Fruit fly (Drosophila melanogaster) whole organism, prepupa: ENCODE results near the gene CG6678.

Experiments
- Blimp-1 ChIP-seq: fragments of 200-800 bp; sonication (Bioruptor generic); optimal IDR thresholded peaks from 3 replicates; lab custom pipeline; 2017; ENCODE audit warnings: missing biosample characterization, missing genetic modification characterization, mild to moderate bottlenecking, moderate library complexity, missing genetic modification reagents
- CG10669 ChIP-seq: fragments of 200-800 bp; sonication (Bioruptor generic); optimal IDR thresholded peaks from 3 replicates; lab custom pipeline; 2018; ENCODE audit warnings: missing biosample characterization, mild to moderate bottlenecking, missing genetic modification characterization, moderate library complexity
- CG11294 ChIP-seq: fragments of 200-800 bp; sonication (Bioruptor generic); IDR thresholded peaks from 2 replicates; pipeline ENCODE4 v1.3.6; 2022; ENCODE audit warnings: missing biosample characterization, missing genetic modification characterization
- CG15336 ChIP-seq: fragments of 200-800 bp; sonication (Bioruptor generic); IDR thresholded peaks from 2 replicates; pipeline ENCODE4 v1.3.6; 2022; ENCODE audit warnings: missing biosample characterization, missing genetic modification characterization
- CG16779 ChIP-seq: fragments of 200-800 bp; sonication (Bioruptor generic); optimal IDR thresholded peaks from 3 replicates; lab custom pipeline; 2017; ENCODE audit warnings: missing biosample characterization, mild to moderate bottlenecking, missing genetic modification characterization
- CG3032 ChIP-seq: fragments of 200-800 bp; optimal IDR thresholded peaks from 2 replicates; lab custom pipeline; 2019; ENCODE audit warnings: missing biosample characterization, mild to moderate bottlenecking, missing genetic modification characterization, moderate library complexity
- CG31627 ChIP-seq: fragments of 200-800 bp; sonication (Bioruptor generic); optimal IDR thresholded peaks from 3 replicates; lab custom pipeline; 2016; ENCODE audit warnings: missing biosample characterization, missing genetic modification characterization
- CG32006 ChIP-seq: fragments of 200-800 bp; sonication (Bioruptor generic); optimal IDR thresholded peaks from 3 replicates; lab custom pipeline; 2017; ENCODE audit warnings: missing biosample characterization, mild to moderate bottlenecking, missing genetic modification characterization
- CG3919 ChIP-seq: fragments of 200-800 bp; sonication (Bioruptor generic); optimal IDR thresholded peaks from 3 replicates; lab custom pipeline; 2016; ENCODE audit warnings: missing biosample characterization, missing genetic modification characterization
- CG4318 ChIP-seq: fragments of 200-800 bp; sonication (Bioruptor generic); optimal IDR thresholded peaks from 3 replicates; lab custom pipeline; 2017; ENCODE audit warnings: missing biosample characterization, mild to moderate bottlenecking, missing genetic modification characterization
- CG6163 ChIP-seq: fragments of 200-800 bp; sonication (Bioruptor generic); IDR thresholded peaks from 3 replicates; pipeline ENCODE4 v1.3.6; 2022; ENCODE audit warnings: missing biosample characterization, missing genetic modification characterization
- CG6276 ChIP-seq: fragments of 200-800 bp; sonication (Bioruptor generic); optimal IDR thresholded peaks from 2 replicates; lab custom pipeline; 2017; ENCODE audit warnings: missing biosample characterization, mild to moderate bottlenecking, missing genetic modification characterization
- CG6792 ChIP-seq: fragments of 200-800 bp; sonication (Bioruptor generic); optimal IDR thresholded peaks from 3 replicates; lab custom pipeline; 2016; ENCODE audit warnings: missing biosample characterization, missing genetic modification characterization
- CG6808 ChIP-seq: fragments of 200-800 bp; sonication (Bioruptor generic); optimal IDR thresholded peaks from 3 replicates; lab custom pipeline; 2017; ENCODE audit warnings: missing biosample characterization, missing genetic modification characterization, mild to moderate bottlenecking, moderate library complexity, missing genetic modification reagents
- CG8319 ChIP-seq: fragments of 200-800 bp; sonication (Bioruptor generic); optimal IDR thresholded peaks from 3 replicates; lab custom pipeline; 2016; ENCODE audit warnings: missing biosample characterization, missing genetic modification characterization
- CG8632 ChIP-seq: fragments of 200-800 bp; sonication (Bioruptor generic); optimal IDR thresholded peaks from 3 replicates; lab custom pipeline; 2016; ENCODE audit warnings: missing biosample characterization, missing genetic modification characterization
- Eip78C ChIP-seq: fragments of 200-800 bp; sonication (Bioruptor generic); peaks from one replicate; lab custom pipeline; 2016; ENCODE audit warnings: missing biosample characterization, missing genetic modification characterization
- Ets21C ChIP-seq: fragments of 200-800 bp; sonication (Bioruptor generic); optimal IDR thresholded peaks from 3 replicates; lab custom pipeline; 2016; ENCODE audit warnings: missing biosample characterization, missing genetic modification characterization
- Ets96B ChIP-seq: fragments of 200-800 bp; optimal IDR thresholded peaks from 2 replicates; lab custom pipeline; 2019; ENCODE audit warnings: missing biosample characterization, mild to moderate bottlenecking, missing genetic modification characterization, moderate library complexity
- Hr39 ChIP-seq: fragments of 200-800 bp; sonication (Bioruptor generic); optimal IDR thresholded peaks from 2 replicates; lab custom pipeline; 2016; ENCODE audit warnings: missing biosample characterization, missing genetic modification characterization
- Hr4 ChIP-seq: fragments of 200-800 bp; sonication (Bioruptor generic); optimal IDR thresholded peaks from 3 replicates; lab custom pipeline; 2016; ENCODE audit warnings: missing biosample characterization, missing genetic modification characterization
- Lpt ChIP-seq: fragments of 200-800 bp; sonication (Bioruptor generic); optimal IDR thresholded peaks from 3 replicates; lab custom pipeline; 2016; ENCODE audit warnings: missing biosample characterization, missing genetic modification characterization
- Met ChIP-seq: fragments of 200-800 bp; sonication (Bioruptor generic); optimal IDR thresholded peaks from 3 replicates; lab custom pipeline; 2016; ENCODE audit warnings: missing biosample characterization, missing genetic modification characterization
- OdsH ChIP-seq: fragments of 200-800 bp; sonication (Bioruptor generic); optimal IDR thresholded peaks from 3 replicates; lab custom pipeline; 2016; ENCODE audit warnings: missing biosample characterization, missing genetic modification characterization
- Sox102F ChIP-seq: fragments of 200-800 bp; sonication (Bioruptor generic); optimal IDR thresholded peaks from 2 replicates; lab custom pipeline; 2016; ENCODE audit warnings: missing biosample characterization, mild to moderate bottlenecking, missing genetic modification characterization
- Sox14 ChIP-seq: fragments of 200-800 bp; sonication (Bioruptor generic); optimal IDR thresholded peaks from 3 replicates; lab custom pipeline; 2016; ENCODE audit warnings: missing biosample characterization, missing genetic modification characterization
- Sox15 ChIP-seq: fragments of 200-800 bp; sonication (Bioruptor generic); optimal IDR thresholded peaks from 3 replicates; lab custom pipeline; 2016; ENCODE audit warnings: missing biosample characterization, missing genetic modification characterization
- achi ChIP-seq: fragments of 200-800 bp; sonication (Bioruptor generic); optimal IDR thresholded peaks from 3 replicates; lab custom pipeline; 2016; ENCODE audit warnings: missing biosample characterization, missing genetic modification characterization
- acj6 ChIP-seq: fragments of 200-800 bp; sonication (Bioruptor generic); optimal IDR thresholded peaks from 3 replicates; lab custom pipeline; 2016; ENCODE audit warnings: missing biosample characterization, missing genetic modification characterization
- cyc ChIP-seq: fragments of 200-800 bp; sonication (Bioruptor generic); optimal IDR thresholded peaks from 3 replicates; lab custom pipeline; 2016; ENCODE audit warnings: missing biosample characterization, missing genetic modification characterization
- dsx ChIP-seq: fragments of 200-800 bp; optimal IDR thresholded peaks from 3 replicates; lab custom pipeline; 2019; ENCODE audit warnings: missing biosample characterization, mild to moderate bottlenecking, missing genetic modification characterization, moderate library complexity; ENCODE audit not compliant: poor library complexity, severe bottlenecking
- eg ChIP-seq: fragments of 200-800 bp; sonication (Bioruptor generic); IDR thresholded peaks from 3 replicates; pipeline ENCODE4 v1.3.6; 2022; ENCODE audit warnings: missing biosample characterization, missing genetic modification characterization
- esn ChIP-seq: fragments of 200-800 bp; sonication (Bioruptor generic); optimal IDR thresholded peaks from 2 replicates; lab custom pipeline; 2016; ENCODE audit warnings: missing biosample characterization, mild to moderate bottlenecking, missing genetic modification characterization, moderate library complexity
- fd59A ChIP-seq: fragments of 200-800 bp; sonication (Bioruptor generic); optimal IDR thresholded peaks from 2 replicates; lab custom pipeline; 2017; ENCODE audit warnings: missing biosample characterization, mild to moderate bottlenecking, missing genetic modification characterization, missing genetic modification reagents
- fd85E ChIP-seq: fragments of 200-800 bp; sonication (Bioruptor generic); optimal IDR thresholded peaks from 3 replicates; lab custom pipeline; 2016; ENCODE audit warnings: missing biosample characterization, missing genetic modification characterization
- spab ChIP-seq: fragments of 200-800 bp; sonication (Bioruptor generic); optimal IDR thresholded peaks from 2 replicates; lab custom pipeline; 2017; ENCODE audit warnings: missing biosample characterization, mild to moderate bottlenecking, missing genetic modification characterization, missing genetic modification reagents
- ss ChIP-seq, 2 experiments: fragments of 200-800 bp; sonication (Bioruptor generic); optimal IDR thresholded peaks; 2 replicates in 1 of 2; 3 replicates in 1 of 2; lab custom pipeline; 2017 to 2018; ENCODE audit warnings: mild to moderate bottlenecking in 2 of 2, missing biosample characterization in 2 of 2, missing genetic modification characterization in 2 of 2, moderate library complexity in 1 of 2
- svp ChIP-seq: fragments of 200-800 bp; sonication (Bioruptor generic); peaks from one replicate; lab custom pipeline; 2016; ENCODE audit warnings: missing biosample characterization, missing genetic modification characterization

Gene CG6678

DNA sequence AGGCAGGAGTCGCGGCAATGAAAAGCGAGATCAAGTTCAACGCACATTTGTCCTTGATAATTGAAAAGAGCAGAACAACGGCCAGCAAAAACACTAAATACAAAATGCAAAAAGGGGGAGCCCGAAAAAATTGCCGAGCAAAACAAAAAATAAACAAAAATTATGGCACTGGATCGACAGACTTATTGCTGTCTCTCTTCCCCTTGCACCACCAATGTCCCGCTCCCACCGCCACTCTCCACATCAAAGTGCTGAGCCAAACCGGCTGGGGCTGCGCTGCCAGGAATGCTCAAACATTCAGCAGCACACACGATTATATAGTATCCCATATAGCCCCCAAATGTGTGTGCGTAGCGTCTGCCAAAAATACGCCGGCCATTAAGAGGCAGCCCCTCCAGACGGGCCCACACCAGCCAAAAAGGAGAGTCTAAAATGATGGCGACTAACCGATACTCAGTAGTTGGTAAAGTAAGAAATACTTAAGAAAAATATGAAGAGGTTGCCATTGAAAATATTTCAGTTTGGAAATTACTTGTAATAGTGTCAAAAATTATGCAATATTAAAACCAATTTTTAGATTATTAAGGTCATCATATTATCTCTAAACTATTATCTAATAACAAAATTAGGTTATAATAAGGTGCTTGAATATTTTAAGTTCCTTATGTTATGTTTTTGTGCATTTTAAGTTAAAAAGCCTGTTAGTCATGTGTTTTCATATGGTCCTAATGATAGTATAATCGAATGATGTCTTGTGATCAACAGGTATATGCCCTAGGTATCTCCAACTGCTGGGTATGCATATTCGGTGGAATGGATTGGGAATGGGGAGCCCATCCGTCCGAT, 34.8 kb downstream of the CG6678 start (continued):
- TF ChIP-seq CG10669 (peak; percentile 71), achi (GFP tag; lab: Kevin White, UChicago) (peak; percentile 76), spab (GFP tag; lab: Kevin White, UChicago) (peak; percentile 85), Ets21C (GFP tag; lab: Kevin White, UChicago) (peak; percentile 27), CG6808 (GFP tag; lab: Kevin White, UChicago) (peak; percentile 86), CG15336 (peak; percentile 38; the same call in 1 of the 2 replicates), Ets96B (tag; lab: Kevin White, UChicago) (peak; percentile 77), Lpt (GFP tag; lab: Kevin White, UChicago) (no peak), Hr39 (GFP tag; lab: Kevin White, UChicago) (peak; percentile 52), CG3032 (peak; percentile 82), CG16779 (peak; percentile 19), CG11294 (GFP tag; lab: Robert Waterston, UW) (no peak), Met (GFP tag; lab: Kevin White, UChicago) (peak; percentile 78), ss (GFP tag; optimal IDR thresholded peaks at IDR 0.05; lab: Kevin White, UChicago) (peak; percentile 65 to 81), Blimp-1 (GFP tag; lab: Kevin White, UChicago) (peak; percentile 64), CG8632 (GFP tag; lab: Kevin White, UChicago) (peak; percentile 74), svp (GFP tag; lab: Kevin White, UChicago) (peak; percentile 89), CG32006 (peak; percentile 70), CG8319 (peak; percentile 46), fd85E (GFP tag; lab: Kevin White, UChicago) (no peak), CG31627 (GFP tag; lab: Kevin White, UChicago) (peak; percentile 69), CG6276 (GFP tag; lab: Kevin White, UChicago) (peak; percentile 15), OdsH (peak; percentile 60), cyc (peak; percentile 26), dsx (peak; percentile 71), esn (GFP tag; lab: Kevin White, UChicago) (peak; percentile 86), Sox15 (GFP tag; lab: Kevin White, UChicago) (peak; percentile 57), Hr4 (peak; percentile 54), Sox102F (peak; percentile 67), CG3919 (peak; percentile 65), CG4318 (GFP tag; lab: Kevin White, UChicago) (peak; percentile 38), acj6 (GFP tag; lab: Kevin White, UChicago) (peak; percentile 74), Sox14 (peak; percentile 76), Eip78C (GFP tag; lab: Kevin White, UChicago) (peak; percentile 91), eg (GFP tag; lab: Robert Waterston, UW) (no peak), CG6792 (GFP tag; lab: Kevin White, UChicago) (peak; percentile 71)

DNA sequence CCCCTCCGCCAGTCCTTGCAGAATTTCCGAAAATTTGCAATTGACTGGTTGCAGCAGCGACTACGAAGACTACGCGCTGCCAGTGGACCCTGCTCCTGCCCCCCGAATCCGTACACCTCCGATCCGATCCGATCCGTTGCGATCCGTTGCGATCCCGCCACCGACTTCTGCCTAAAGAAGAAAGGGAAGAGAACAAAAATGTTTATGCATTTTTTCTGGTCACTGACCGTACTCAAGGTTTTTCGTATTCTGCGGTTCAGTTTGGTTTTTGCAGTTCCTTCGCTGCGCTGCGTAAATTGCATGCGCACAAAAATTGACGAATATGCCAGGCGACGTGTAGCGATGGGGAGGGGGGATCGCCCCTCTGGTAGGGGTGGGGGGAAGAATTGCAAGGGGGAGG, 35.4 kb downstream of the CG6678 start:
- 0 out of 3 replicates have a peak, but pooled peaks have one; percentile 12 for TF ChIP-seq CG6163
- TF ChIP-seq fd59A (GFP tag; lab: Kevin White, UChicago), result no peak
- peak; percentile 45 for TF ChIP-seq Blimp-1 (GFP tag; lab: Kevin White, UChicago)
